Fruit fly (Drosophila melanogaster) whole organism: ENCODE data around the gene Dhrs4.

Experiments
- CG8478 ChIP-seq: fragments of >200 bp; optimal IDR thresholded peaks from 2 replicates; lab custom pipeline; 2018; ENCODE audit warnings: inconsistent platforms
- Dll ChIP-seq: fragments of >200 bp; optimal IDR thresholded peaks from 2 replicates; lab custom pipeline; 2017
- EcR ChIP-seq, 2 experiments: fragments of >200 bp; optimal IDR thresholded peaks; 2 replicates each; lab custom pipeline; 2017; ENCODE audit warnings: missing biosample characterization in 2 of 2, missing genetic modification characterization in 2 of 2, missing genetic modification reagents in 2 of 2
- pan ChIP-seq: fragments of >200 bp; optimal IDR thresholded peaks from 2 replicates; lab custom pipeline; 2017
- psq ChIP-seq: fragments of >200 bp; optimal IDR thresholded peaks from 2 replicates; lab custom pipeline; 2017
- usp ChIP-seq: fragments of >200 bp; optimal IDR thresholded peaks from 2 replicates; lab custom pipeline; 2017; ENCODE audit warnings: missing biosample characterization, missing genetic modification characterization, mixed read lengths

DNA sequence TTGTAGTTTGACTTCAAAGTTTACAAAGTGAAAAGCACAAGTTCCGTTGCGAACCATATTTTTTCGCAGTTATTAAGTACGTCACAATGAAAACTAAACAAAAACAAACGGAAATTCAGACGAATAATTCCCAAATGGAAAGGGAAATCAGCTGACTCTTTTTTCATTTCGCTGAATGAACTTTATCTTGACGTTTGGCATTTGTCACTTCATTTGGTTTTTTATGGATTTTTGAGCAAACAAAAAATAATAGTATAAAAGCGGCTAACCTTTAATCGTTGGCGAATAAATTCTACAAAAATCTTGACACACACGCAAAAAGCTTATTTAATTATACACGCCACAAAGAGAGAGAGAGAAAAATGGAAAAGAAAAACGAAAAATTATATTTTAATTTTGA is 42.2 kb upstream of the Dhrs4 start:
- TF ChIP-seq psq (lab: Kevin White, UChicago) (no peak), EcR (GFP tag; optimal IDR thresholded peaks at IDR 0.05; lab: Kevin White, UChicago) (no peak), Dll (no peak), usp (GFP tag; lab: Kevin White, UChicago) (no peak), CG8478 (lab: Kevin White, UChicago) (no peak), pan (no peak)
